Worm (Caenorhabditis elegans): ENCODE measurements around the gene col-120.

ce11 chrIV:9304617-9305016, 43.0 kb upstream of the col-120 start, which contains the start of gene F49C12.5:
- TF ChIP-seq nhr-28 (tag; optimal IDR thresholded peaks at IDR 0.05) = no peak
- no peak for TF ChIP-seq unc-98 (GFP tag; IDR thresholded peaks at IDR 0.05)
- TF ChIP-seq fos-1 (tag; optimal IDR thresholded peaks at IDR 0.05) = no peak
- no peak for TF ChIP-seq blmp-1 (tag; optimal IDR thresholded peaks at IDR 0.05)
- no peak for TF ChIP-seq mep-1 (tag; optimal IDR thresholded peaks at IDR 0.05)
- no peak for TF ChIP-seq pax-3 (tag; optimal IDR thresholded peaks at IDR 0.05)
- TF ChIP-seq ama-1 (optimal IDR thresholded peaks at IDR 0.05) = no peak
- TF ChIP-seq elt-2 (tag; optimal IDR thresholded peaks at IDR 0.05) = no peak
- TF ChIP-seq lin-15B (tag; optimal IDR thresholded peaks at IDR 0.05) = no peak
- no peak for TF ChIP-seq unc-62 (GFP tag; optimal IDR thresholded peaks at IDR 0.05)
- no peak for TF ChIP-seq unc-130 (tag; optimal IDR thresholded peaks at IDR 0.05)
- no peak for TF ChIP-seq aly-2 (tag; optimal IDR thresholded peaks at IDR 0.05)
